Fruit fly (Drosophila melanogaster) whole organism, embryonic: ENCODE data around the gene CG11655.
A peak's percentile ranks its signal among the peaks of the same experiment; 100 is the strongest.

ENCODE experiments used
- Atf3 ChIP-seq: fragments of 200-800 bp; sonication (Bioruptor generic); optimal IDR thresholded peaks from 3 replicates; lab custom pipeline; 2016; ENCODE audit warnings: missing biosample characterization, missing genetic modification characterization
- Awh ChIP-seq: fragments of 200-800 bp; sonication (Bioruptor generic); IDR thresholded peaks from 2 replicates; pipeline ENCODE4, ENCODE4 v1.3.6; 2022; ENCODE audit warnings: missing biosample characterization, missing genetic modification characterization
- Bdp1 ChIP-seq: fragments of 200-800 bp; sonication (Bioruptor generic); optimal IDR thresholded peaks from 3 replicates; lab custom pipeline; 2016; ENCODE audit warnings: missing biosample characterization, missing genetic modification characterization
- CG10543 ChIP-seq: fragments of 200-800 bp; sonication (Bioruptor generic); optimal IDR thresholded peaks from 3 replicates; lab custom pipeline; 2017; ENCODE audit warnings: missing biosample characterization, mild to moderate bottlenecking, missing genetic modification characterization, moderate library complexity
- CG10565 ChIP-seq: fragments of 200-800 bp; sonication (Bioruptor generic); optimal IDR thresholded peaks from 3 replicates; lab custom pipeline; 2016; ENCODE audit warnings: missing biosample characterization, mild to moderate bottlenecking, missing genetic modification characterization
- CG10979 ChIP-seq: fragments of 200-800 bp; sonication (Bioruptor generic); optimal IDR thresholded peaks from 2 replicates; lab custom pipeline; 2018; ENCODE audit warnings: missing biosample characterization, mild to moderate bottlenecking, missing genetic modification characterization, moderate library complexity
- CG12744 ChIP-seq: fragments of 200-800 bp; sonication (Bioruptor generic); optimal IDR thresholded peaks from 2 replicates; lab custom pipeline; 2016; ENCODE audit warnings: missing biosample characterization, missing genetic modification characterization
- CG14710 ChIP-seq: fragments of 200-800 bp; sonication (Bioruptor generic); optimal IDR thresholded peaks from 3 replicates; lab custom pipeline; 2019; ENCODE audit warnings: missing biosample characterization, mild to moderate bottlenecking, missing genetic modification characterization, moderate library complexity
- CG15479 ChIP-seq: fragments of 200-800 bp; sonication (Bioruptor generic); optimal IDR thresholded peaks from 3 replicates; lab custom pipeline; 2019; ENCODE audit warnings: missing biosample characterization, mild to moderate bottlenecking, missing genetic modification characterization, moderate library complexity
- CG1603 ChIP-seq: fragments of 200-800 bp; sonication (Bioruptor generic); optimal IDR thresholded peaks from 2 replicates; lab custom pipeline; 2019; ENCODE audit warnings: missing biosample characterization, mild to moderate bottlenecking, missing genetic modification characterization, moderate library complexity
- CG17802 ChIP-seq: fragments of 200-800 bp; sonication (Bioruptor generic); optimal IDR thresholded peaks from 2 replicates; lab custom pipeline; 2018; ENCODE audit warnings: missing biosample characterization, mild to moderate bottlenecking, missing genetic modification characterization, moderate library complexity
- CG18476 ChIP-seq: fragments of 200-800 bp; sonication (Bioruptor generic); optimal IDR thresholded peaks from 2 replicates; lab custom pipeline; 2016; ENCODE audit warnings: missing biosample characterization, mild to moderate bottlenecking, missing genetic modification characterization
- CG2678 ChIP-seq: fragments of 200-800 bp; sonication (Bioruptor generic); optimal IDR thresholded peaks from 3 replicates; lab custom pipeline; 2019; ENCODE audit warnings: missing biosample characterization, mild to moderate bottlenecking, missing genetic modification characterization, moderate library complexity
- CG2875 ChIP-seq: fragments of 200-800 bp; sonication (Bioruptor generic); optimal IDR thresholded peaks from 2 replicates; lab custom pipeline; 2017; ENCODE audit warnings: missing biosample characterization, mild to moderate bottlenecking, missing genetic modification characterization, missing genetic modification reagents
- CG3065 ChIP-seq: fragments of 200-800 bp; sonication (Bioruptor generic); optimal IDR thresholded peaks from 2 replicates; lab custom pipeline; 2016; ENCODE audit warnings: missing biosample characterization, missing genetic modification characterization
- CG31365 ChIP-seq: fragments of 200-800 bp; sonication (Bioruptor generic); optimal IDR thresholded peaks from 2 replicates; lab custom pipeline; 2018; ENCODE audit warnings: missing biosample characterization, mild to moderate bottlenecking, missing genetic modification characterization
- CG31388 ChIP-seq: fragments of 200-800 bp; sonication (Bioruptor generic); optimal IDR thresholded peaks from 2 replicates; lab custom pipeline; 2016; ENCODE audit warnings: missing biosample characterization, missing genetic modification characterization
- CG32767 ChIP-seq: fragments of 200-800 bp; sonication (Bioruptor generic); IDR thresholded peaks from 2 replicates; pipeline ENCODE4 v1.3.6; 2022; ENCODE audit warnings: missing biosample characterization, missing genetic modification characterization
- CG34422 ChIP-seq: fragments of 200-800 bp; sonication (Bioruptor generic); IDR thresholded peaks from 3 replicates; pipeline ENCODE4 v1.3.6; 2022; ENCODE audit warnings: missing biosample characterization, missing genetic modification characterization
- CG4360 ChIP-seq: fragments of 200-800 bp; sonication (Bioruptor generic); IDR thresholded peaks from 2 replicates; pipeline ENCODE4 v1.3.6; 2022; ENCODE audit warnings: missing biosample characterization, missing genetic modification characterization
- CG6683 ChIP-seq: fragments of 200-800 bp; sonication (Bioruptor generic); optimal IDR thresholded peaks from 2 replicates; lab custom pipeline; 2017; ENCODE audit warnings: missing biosample characterization, mild to moderate bottlenecking, missing genetic modification characterization, missing genetic modification reagents
- CG7372 ChIP-seq: fragments of 200-800 bp; sonication (Bioruptor generic); IDR thresholded peaks from 2 replicates; pipeline ENCODE4 v1.3.6; 2022; ENCODE audit warnings: missing biosample characterization, missing genetic modification characterization
- CG7556 ChIP-seq: fragments of 200-800 bp; sonication (Bioruptor generic); optimal IDR thresholded peaks from 2 replicates; lab custom pipeline; 2017; ENCODE audit warnings: missing biosample characterization, mild to moderate bottlenecking, missing genetic modification characterization
- CG8388 ChIP-seq: fragments of 200-800 bp; sonication (Bioruptor generic); optimal IDR thresholded peaks from 2 replicates; lab custom pipeline; 2019; ENCODE audit warnings: missing biosample characterization, mild to moderate bottlenecking, missing genetic modification characterization, moderate library complexity
- CG9817 ChIP-seq: fragments of 200-800 bp; sonication (Bioruptor generic); optimal IDR thresholded peaks from 2 replicates; lab custom pipeline; 2018; ENCODE audit warnings: missing biosample characterization, mild to moderate bottlenecking, missing genetic modification characterization, moderate library complexity
- Chrac-16 ChIP-seq: fragments of 200-800 bp; sonication (Bioruptor generic); optimal IDR thresholded peaks from 3 replicates; lab custom pipeline; 2016; ENCODE audit warnings: missing biosample characterization, missing genetic modification characterization
- CoRest ChIP-seq: fragments of 200-800 bp; sonication (Bioruptor generic); optimal IDR thresholded peaks from 3 replicates; lab custom pipeline; 2018; ENCODE audit warnings: missing biosample characterization, mild to moderate bottlenecking, missing genetic modification characterization, moderate library complexity
- D ChIP-seq, 2 experiments: fragments of 200-800 bp in 1 of 2; fragments of >200 bp in 1 of 2; sonication (Bioruptor generic) in 1 of 2; optimal IDR thresholded peaks; 2 replicates in 1 of 2; 3 replicates in 1 of 2; lab custom pipeline; 2017; ENCODE audit warnings: mild to moderate bottlenecking in 1 of 2, missing biosample characterization in 1 of 2, missing genetic modification characterization in 1 of 2, missing genetic modification reagents in 1 of 2
- Dbx ChIP-seq: fragments of 200-800 bp; sonication (Bioruptor generic); IDR thresholded peaks from 3 replicates; pipeline ENCODE4 v1.3.6; 2022; ENCODE audit warnings: missing biosample characterization, missing genetic modification characterization
- E2f2 ChIP-seq: fragments of 200-800 bp; sonication (Bioruptor generic); IDR thresholded peaks from 2 replicates; pipeline ENCODE4 v1.3.6; 2022; ENCODE audit warnings: missing biosample characterization, missing genetic modification characterization
- Lhr ChIP-seq: fragments of 200-800 bp; sonication (Bioruptor generic); optimal IDR thresholded peaks from 3 replicates; lab custom pipeline; 2017; ENCODE audit warnings: mild to moderate bottlenecking, missing biosample characterization, missing genetic modification reagents, missing genetic modification characterization
- MBD-R2 ChIP-seq: fragments of 200-800 bp; sonication (Bioruptor generic); IDR thresholded peaks from 2 replicates; pipeline ENCODE4 v1.3.6; 2022; ENCODE audit warnings: missing biosample characterization, missing genetic modification characterization
- MESR4 ChIP-seq: fragments of 200-800 bp; sonication (Bioruptor generic); optimal IDR thresholded peaks from 2 replicates; lab custom pipeline; 2018; ENCODE audit warnings: missing biosample characterization, mild to moderate bottlenecking, missing genetic modification characterization, moderate library complexity
- PHDP ChIP-seq: fragments of 200-800 bp; sonication (Bioruptor generic); optimal IDR thresholded peaks from 3 replicates; lab custom pipeline; 2018; ENCODE audit warnings: missing biosample characterization, mild to moderate bottlenecking, missing genetic modification characterization, moderate library complexity
- Pdp1 ChIP-seq, 2 experiments: fragments of 200-800 bp; sonication (Bioruptor generic); optimal IDR thresholded peaks; 3 replicates each; lab custom pipeline; 2016; ENCODE audit warnings: missing biosample characterization in 2 of 2, missing genetic modification characterization in 2 of 2, mild to moderate bottlenecking in 1 of 2, moderate library complexity in 1 of 2
- Poxn ChIP-seq: fragments of 200-800 bp; sonication (Bioruptor generic); IDR thresholded peaks from 2 replicates; pipeline ENCODE4 v1.3.6; 2022; ENCODE audit warnings: missing biosample characterization, missing genetic modification characterization
- Ravus ChIP-seq: fragments of 200-800 bp; sonication (Bioruptor generic); IDR thresholded peaks from 2 replicates; pipeline ENCODE4 v1.3.6; 2022; ENCODE audit warnings: missing biosample characterization, missing genetic modification characterization
- Side ChIP-seq: fragments of 200-800 bp; sonication (Bioruptor generic); optimal IDR thresholded peaks from 2 replicates; lab custom pipeline; 2016; ENCODE audit warnings: missing biosample characterization, missing genetic modification characterization
- Sox102F ChIP-seq: fragments of 200-800 bp; sonication (Bioruptor generic); optimal IDR thresholded peaks from 2 replicates; lab custom pipeline; 2018; ENCODE audit warnings: missing biosample characterization, mild to moderate bottlenecking, missing genetic modification characterization, moderate library complexity
- Sry-β ChIP-seq: fragments of 200-800 bp; sonication (Bioruptor generic); optimal IDR thresholded peaks from 2 replicates; lab custom pipeline; 2018; ENCODE audit warnings: missing biosample characterization, mild to moderate bottlenecking, missing genetic modification characterization, moderate library complexity
- Ssrp ChIP-seq: fragments of 200-800 bp; sonication (Bioruptor generic); optimal IDR thresholded peaks from 2 replicates; lab custom pipeline; 2018; ENCODE audit warnings: missing biosample characterization, mild to moderate bottlenecking, missing genetic modification characterization, moderate library complexity
- Taf1 ChIP-seq: fragments of 200-800 bp; sonication (Bioruptor generic); IDR thresholded peaks from 2 replicates; pipeline ENCODE4 v1.3.6; 2022; ENCODE audit warnings: missing biosample characterization, missing genetic modification characterization
- ash1 ChIP-seq: fragments of 200-800 bp; sonication (Bioruptor generic); optimal IDR thresholded peaks from 2 replicates; lab custom pipeline; 2018; ENCODE audit warnings: missing biosample characterization, mild to moderate bottlenecking, missing genetic modification characterization
- bbx ChIP-seq: fragments of 200-800 bp; sonication (Bioruptor generic); IDR thresholded peaks from 2 replicates; pipeline ENCODE4 v1.3.6; 2022; ENCODE audit warnings: missing biosample characterization, missing genetic modification characterization; ENCODE audit not compliant: partially characterized antibody
- chinmo ChIP-seq: fragments of 200-800 bp; sonication (Bioruptor generic); IDR thresholded peaks from 4 replicates; pipeline ENCODE4 v1.3.6; 2022; ENCODE audit warnings: missing biosample characterization, missing genetic modification characterization; ENCODE audit not compliant: partially characterized antibody
- dpn ChIP-seq, 2 experiments: fragments of 200-800 bp; sonication (Bioruptor generic); optimal IDR thresholded peaks; 3 replicates each; lab custom pipeline; 2016; ENCODE audit warnings: missing biosample characterization in 2 of 2, missing genetic modification characterization in 2 of 2
- eyg ChIP-seq: fragments of 200-800 bp; sonication (Bioruptor generic); optimal IDR thresholded peaks from 3 replicates; lab custom pipeline; 2016; ENCODE audit warnings: missing biosample characterization, missing genetic modification characterization
- gsb ChIP-seq: fragments of 200-800 bp; sonication (Bioruptor generic); IDR thresholded peaks from 2 replicates; pipeline ENCODE4 v1.3.6; 2022; ENCODE audit warnings: missing biosample characterization, missing genetic modification characterization
- sens-2 ChIP-seq: fragments of 200-800 bp; sonication (Bioruptor generic); IDR thresholded peaks from 2 replicates; pipeline ENCODE4 v1.3.6; 2022; ENCODE audit warnings: missing biosample characterization, missing genetic modification characterization
- yki ChIP-seq: fragments of >200 bp; optimal IDR thresholded peaks from 3 replicates; lab custom pipeline; 2018

The CG11655 gene

DNA sequence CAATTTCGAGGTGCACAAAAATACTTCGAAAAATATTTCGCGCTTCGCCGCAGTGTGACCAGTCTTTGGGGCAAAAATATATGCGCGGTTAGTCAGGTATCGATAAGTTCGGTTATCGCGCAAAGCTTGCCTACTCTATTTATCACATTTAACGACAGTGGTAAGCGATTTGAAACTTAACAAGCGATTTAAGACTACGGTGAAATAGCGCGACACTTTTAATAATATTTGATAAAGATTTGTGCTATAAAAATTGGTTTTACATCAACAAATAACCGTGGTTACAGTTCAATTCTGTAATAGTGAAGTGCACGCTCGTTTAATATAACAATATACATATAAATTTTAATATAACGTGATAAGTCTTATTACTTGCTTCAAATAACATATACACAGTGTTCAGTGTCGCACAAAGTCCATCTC lies 22.1 kb downstream of the CG11655 start, which contains the start of gene mh (continued):
- no peak for TF ChIP-seq eyg (GFP tag; lab: Kevin White, UChicago)
- TF ChIP-seq dpn (GFP tag; optimal IDR thresholded peaks at IDR 0.05; lab: Kevin White, UChicago), result peak in 1 of 2 experiments; percentile 49
- TF ChIP-seq gsb (GFP tag; lab: Robert Waterston, UW), result no peak
- no peak for TF ChIP-seq CG2875 (GFP tag; lab: Kevin White, UChicago)
- TF ChIP-seq CG4360, result no peak
- no peak for TF ChIP-seq CG10543 (GFP tag; lab: Kevin White, UChicago)
- no peak for TF ChIP-seq CG3065
- TF ChIP-seq CG9817 (tag; lab: Kevin White, UChicago), result peak; percentile 32
- peak; percentile 66 for TF ChIP-seq MBD-R2
- peak; percentile 60 for TF ChIP-seq CoRest (tag; lab: Kevin White, UChicago)
- no peak for TF ChIP-seq Dbx (GFP tag; lab: Robert Waterston, UW)
- TF ChIP-seq CG2678 (tag; lab: Kevin White, UChicago), result no peak
- TF ChIP-seq Lhr (GFP tag; lab: Kevin White, UChicago), result peak; percentile 14
- TF ChIP-seq Poxn (GFP tag; lab: Robert Waterston, UW), result no peak
- no peak for TF ChIP-seq CG31365
- TF ChIP-seq CG1603 (tag; lab: Kevin White, UChicago), result no peak
- TF ChIP-seq Bdp1 (GFP tag; lab: Kevin White, UChicago), result no peak
- no peak for TF ChIP-seq CG31388 (GFP tag; lab: Kevin White, UChicago)
- no peak for TF ChIP-seq CG7556
- no peak for TF ChIP-seq MESR4 (GFP tag; lab: Kevin White, UChicago)
- TF ChIP-seq Ssrp, result no peak
- no peak for TF ChIP-seq CG34422 (GFP tag; lab: Robert Waterston, UW)
- peak; percentile 83 for TF ChIP-seq E2f2 (GFP tag; lab: Robert Waterston, UW)
- TF ChIP-seq Side (GFP tag; lab: Kevin White, UChicago), result no peak
- TF ChIP-seq ash1 (GFP tag; lab: Kevin White, UChicago), result no peak
- TF ChIP-seq CG7372 (GFP tag; lab: Robert Waterston, UW), result no peak
- TF ChIP-seq Awh (GFP tag; lab: Robert Waterston, UW), result no peak
- no peak for TF ChIP-seq Atf3 (GFP tag; lab: Kevin White, UChicago)
- no peak for TF ChIP-seq yki (lab: Kevin White, UChicago)
- no peak for TF ChIP-seq PHDP (tag; lab: Kevin White, UChicago)
- TF ChIP-seq CG12744, result no peak
- TF ChIP-seq CG10565 (GFP tag; lab: Kevin White, UChicago), result no peak
- TF ChIP-seq CG6683 (GFP tag; lab: Kevin White, UChicago), result no peak
- no peak for TF ChIP-seq D (optimal IDR thresholded peaks at IDR 0.05; lab: Kevin White, UChicago)
- no peak for TF ChIP-seq D (GFP tag; optimal IDR thresholded peaks at IDR 0.05; lab: Kevin White, UChicago)
- peak; percentile 34 for TF ChIP-seq Chrac-16 (GFP tag; lab: Kevin White, UChicago)
- no peak for TF ChIP-seq Pdp1 (GFP tag; optimal IDR thresholded peaks at IDR 0.05; lab: Kevin White, UChicago)
- no peak for TF ChIP-seq Sox102F (GFP tag; lab: Kevin White, UChicago)
- peak; percentile 10 for TF ChIP-seq CG18476 (GFP tag; lab: Kevin White, UChicago)
- TF ChIP-seq CG15479 (GFP tag; lab: Kevin White, UChicago), result no peak
- TF ChIP-seq CG17802, result no peak
- TF ChIP-seq Ravus (GFP tag; lab: Robert Waterston, UW), result no peak
- TF ChIP-seq sens-2 (GFP tag; lab: Robert Waterston, UW), result no peak
- no peak for TF ChIP-seq Sry-β (GFP tag; lab: Kevin White, UChicago)
- TF ChIP-seq bbx (GFP tag; lab: Robert Waterston, UW), result peak; percentile 80
- TF ChIP-seq Taf1 (GFP tag; lab: Robert Waterston, UW), result no peak
- TF ChIP-seq CG14710 (tag; lab: Kevin White, UChicago), result peak; percentile 30
- 0 out of 2 replicates have a peak, but pooled peaks have one; percentile 16 for TF ChIP-seq CG32767
- TF ChIP-seq CG8388, result no peak
- 0 out of 4 replicates have a peak, but pooled peaks have one; percentile 62 for TF ChIP-seq chinmo
- no peak for TF ChIP-seq CG10979 (tag; lab: Kevin White, UChicago)
